Fruit fly (Drosophila melanogaster): ENCODE data around the gene CG32547.

The CG32547 gene

DNA sequence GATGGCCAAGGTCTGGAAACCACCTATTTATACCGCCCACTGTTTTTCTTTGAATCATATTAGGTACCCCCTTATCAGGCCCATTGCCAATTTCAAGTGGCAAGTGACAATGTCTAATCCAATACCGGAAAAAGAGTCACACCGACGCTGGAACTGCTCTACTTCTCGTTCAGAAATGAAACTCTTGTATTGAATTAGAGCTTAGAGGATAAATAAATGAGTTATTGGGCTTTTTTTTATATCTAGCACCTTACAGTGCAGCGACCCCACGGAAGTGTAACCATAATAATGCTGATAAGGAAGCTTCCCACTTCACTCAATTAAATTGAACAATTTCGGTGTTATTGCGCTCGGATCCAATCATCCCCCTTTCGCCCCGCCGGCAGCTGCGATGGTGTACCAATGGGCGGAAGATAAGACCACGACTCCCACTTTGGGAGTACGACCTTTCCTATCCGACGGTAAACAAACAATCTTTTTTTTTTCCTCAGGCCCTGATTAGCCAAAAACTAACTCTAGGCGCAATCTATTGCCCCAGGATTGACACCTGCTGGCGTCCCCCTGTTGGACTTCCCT lies 15.0 kb upstream of the CG32547 start, which contains the start of gene CG15043 (continued):
- TF ChIP-seq CG18476 (GFP tag; optimal IDR thresholded peaks at IDR 0.05) (peak; percentile 13), ind (GFP tag; optimal IDR thresholded peaks at IDR 0.05) (peak; percentile 32), CG12769 (tag; optimal IDR thresholded peaks at IDR 0.05) (peak; percentile 61), CG8089 (GFP tag; optimal IDR thresholded peaks at IDR 0.05) (no peak), Blimp-1 (GFP tag; optimal IDR thresholded peaks at IDR 0.05) (no peak), repo (GFP tag; optimal IDR thresholded peaks at IDR 0.05) (no peak), Xrp1 (GFP tag; IDR thresholded peaks at IDR 0.05) (peak; percentile 38; the same call in 1 of the 2 replicates), D19B (GFP tag; optimal IDR thresholded peaks at IDR 0.05) (peak; percentile 54), lbe (GFP tag; optimal IDR thresholded peaks at IDR 0.05) (peak; percentile 24), pan (optimal IDR thresholded peaks at IDR 0.05) (no peak), pan (GFP tag; optimal IDR thresholded peaks at IDR 0.05 in 1 of 2, IDR thresholded peaks at IDR 0.05 in 1 of 2) (peak in 1 of 2 experiments; percentile 60), gce (GFP tag; IDR thresholded peaks at IDR 0.05) (no peak), esg (GFP tag; conservative IDR thresholded peaks at IDR 0.05) (no peak; the same call in 1 of the 2 replicates), sisA (GFP tag; IDR thresholded peaks at IDR 0.05) (0 out of 2 replicates have a peak, but pooled peaks have one; percentile 12), z (GFP tag; IDR thresholded peaks at IDR 0.05) (no peak), ase (GFP tag; IDR thresholded peaks at IDR 0.05) (peak; percentile 55; the same call in 1 of the 3 replicates), HLHmδ (GFP tag; optimal IDR thresholded peaks at IDR 0.05) (no peak), Gsc (GFP tag; IDR thresholded peaks at IDR 0.05) (no peak), CG13894 (tag; optimal IDR thresholded peaks at IDR 0.05) (peak; percentile 2), Hr39 (optimal IDR thresholded peaks at IDR 0.05) (no peak), ash1 (GFP tag; optimal IDR thresholded peaks at IDR 0.05) (no peak), exex (tag; optimal IDR thresholded peaks at IDR 0.05) (peak; percentile 81), Antp (GFP tag; optimal IDR thresholded peaks at IDR 0.05) (peak; percentile 50)

dm6 chrX:18491941-18492340 lies 12.7 kb upstream of the CG32547 start, which contains the start of gene CG15044:
TSS of gene CG15044 (minus strand) at chrX:18492006.
- no peak for TF ChIP-seq fd102C (GFP tag; optimal IDR thresholded peaks at IDR 0.05)
- peak; percentile 54 for TF ChIP-seq grn (GFP tag; optimal IDR thresholded peaks at IDR 0.05)
- TF ChIP-seq croc (GFP tag; conservative IDR thresholded peaks at IDR 0.05) = no peak
- TF ChIP-seq pum (GFP tag; optimal IDR thresholded peaks at IDR 0.05) = no peak
- peak; percentile 34 for TF ChIP-seq Vsx1 (GFP tag; optimal IDR thresholded peaks at IDR 0.05)
- no peak for TF ChIP-seq cg (GFP tag; optimal IDR thresholded peaks at IDR 0.05)
- no peak for TF ChIP-seq sens-2 (GFP tag; IDR thresholded peaks at IDR 0.05)
- no peak for TF ChIP-seq GATAe (GFP tag; conservative IDR thresholded peaks at IDR 0.05)
- peak; percentile 78 for TF ChIP-seq exex (tag; optimal IDR thresholded peaks at IDR 0.05)
- no peak for TF ChIP-seq cwo (GFP tag; optimal IDR thresholded peaks at IDR 0.05)
- TF ChIP-seq CG10366 (GFP tag; IDR thresholded peaks at IDR 0.05) = no peak
- TF ChIP-seq sc (optimal IDR thresholded peaks at IDR 0.05) = no peak
- no peak for TF ChIP-seq sc (GFP tag; optimal IDR thresholded peaks at IDR 0.05)
- TF ChIP-seq CG14860 (GFP tag; IDR thresholded peaks at IDR 0.05; ENCODE audit: partially characterized antibody) = no peak
- TF ChIP-seq sob (GFP tag; IDR thresholded peaks at IDR 0.05) = no peak
- no peak for TF ChIP-seq ind (GFP tag; optimal IDR thresholded peaks at IDR 0.05)
- peak; percentile 57 for TF ChIP-seq sug (tag; optimal IDR thresholded peaks at IDR 0.05)

dm6 chrX:18489509-18489908 lies 10.2 kb upstream of the CG32547 start, which contains the start of gene CG15046:
TSS of gene CG15046 (minus strand) at chrX:18489620.
- TF ChIP-seq Trl (optimal IDR thresholded peaks at IDR 0.05) (peak; percentile 27 to 55), Trl (GFP tag; optimal IDR thresholded peaks at IDR 0.05) (no peak), Deaf1 (tag; optimal IDR thresholded peaks at IDR 0.05) (peak; percentile 27), sna (GFP tag; IDR thresholded peaks at IDR 0.05; ENCODE audit: partially characterized antibody) (no peak), Drgx (GFP tag; IDR thresholded peaks at IDR 0.05) (0 out of 2 replicates have a peak, but pooled peaks have one; percentile 36), Med (GFP tag) (peak; percentile 65), knrl (GFP tag; IDR thresholded peaks at IDR 0.05; ENCODE audit: partially characterized antibody) (peak; percentile 22; the same call in 1 of the 3 replicates), CG10366 (GFP tag; IDR thresholded peaks at IDR 0.05) (no peak), esg (GFP tag; conservative IDR thresholded peaks at IDR 0.05) (no peak), unc-4 (GFP tag; IDR thresholded peaks at IDR 0.05; ENCODE audit: partially characterized antibody) (0 out of 2 replicates have a peak, but pooled peaks have one; percentile 28), CG14014 (GFP tag; IDR thresholded peaks at IDR 0.05) (no peak), phol (tag; optimal IDR thresholded peaks at IDR 0.05) (no peak), eve (GFP tag; optimal IDR thresholded peaks at IDR 0.05) (no peak), Mes4 (GFP tag; optimal IDR thresholded peaks at IDR 0.05) (no peak)

Data from whole organism, embryonic.